Fruit fly (Drosophila melanogaster): ENCODE data around the gene croc.

croc gene

DNA sequence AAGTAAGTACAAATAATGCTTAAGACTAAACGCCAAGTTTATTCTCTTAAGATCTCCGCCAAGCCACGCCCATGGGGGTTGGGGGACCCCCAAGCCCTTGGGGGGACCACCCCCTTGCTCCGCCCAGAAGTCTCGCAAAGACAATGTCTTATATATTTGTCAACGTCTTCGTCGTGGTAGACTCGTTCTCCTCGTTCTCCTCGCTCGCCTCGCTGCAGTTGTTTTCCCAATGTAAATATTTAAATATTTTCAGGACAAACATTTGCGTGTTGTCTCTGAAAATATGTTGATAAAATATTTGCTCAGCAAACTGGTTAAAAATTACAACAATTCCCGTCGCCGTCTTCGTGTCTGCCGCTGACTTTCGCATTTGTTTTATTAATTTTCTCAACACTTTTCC, 12.0 kb downstream of the croc start (continued):
- peak; percentile 46 for TF ChIP-seq ewg (GFP tag; optimal IDR thresholded peaks at IDR 0.05)
- TF ChIP-seq GATAe (GFP tag; conservative IDR thresholded peaks at IDR 0.05), result no peak
- TF ChIP-seq kay (GFP tag; optimal IDR thresholded peaks at IDR 0.05), result peak; percentile 31
- peak; percentile 59 for TF ChIP-seq Oli (tag; optimal IDR thresholded peaks at IDR 0.05)
- peak; percentile 4 for TF ChIP-seq CG1647 (GFP tag; optimal IDR thresholded peaks at IDR 0.05)
- TF ChIP-seq Dip3 (GFP tag; optimal IDR thresholded peaks at IDR 0.05), result no peak
- TF ChIP-seq caup (GFP tag; optimal IDR thresholded peaks at IDR 0.05; ENCODE audit: severe bottlenecking), result peak; percentile 45
- peak; percentile 28 for TF ChIP-seq CG10274 (GFP tag; optimal IDR thresholded peaks at IDR 0.05)
- no peak for TF ChIP-seq hbn (GFP tag; IDR thresholded peaks at IDR 0.05; ENCODE audit: partially characterized antibody)
- no peak for TF ChIP-seq BEAF-32 (GFP tag; optimal IDR thresholded peaks at IDR 0.05)
- TF ChIP-seq CG3065 (GFP tag; optimal IDR thresholded peaks at IDR 0.05), result no peak
- TF ChIP-seq CG32767 (GFP tag; IDR thresholded peaks at IDR 0.05), result no peak
- TF ChIP-seq CG12744 (GFP tag; optimal IDR thresholded peaks at IDR 0.05), result peak; percentile 17
- TF ChIP-seq pzg (GFP tag; optimal IDR thresholded peaks at IDR 0.05), result no peak
- peak; percentile 94 for TF ChIP-seq CG33557 (GFP tag; optimal IDR thresholded peaks at IDR 0.05)
- TF ChIP-seq otp (GFP tag; IDR thresholded peaks at IDR 0.05), result peak; percentile 69; the same call in 2 of the 3 replicates
- peak; percentile 9 for TF ChIP-seq Mes4 (GFP tag; optimal IDR thresholded peaks at IDR 0.05)
- TF ChIP-seq CTCF (GFP tag; optimal IDR thresholded peaks at IDR 0.05), result peak; percentile 38
- no peak for TF ChIP-seq CG15269 (tag; optimal IDR thresholded peaks at IDR 0.05)
- TF ChIP-seq ap (GFP tag; IDR thresholded peaks at IDR 0.05), result no peak
- no peak for TF ChIP-seq Fer2 (tag; optimal IDR thresholded peaks at IDR 0.05)
- TF ChIP-seq cas (GFP tag; IDR thresholded peaks at IDR 0.05), result no peak
- TF ChIP-seq knrl (GFP tag; IDR thresholded peaks at IDR 0.05; ENCODE audit: partially characterized antibody), result no peak
- TF ChIP-seq da (GFP tag; optimal IDR thresholded peaks at IDR 0.05), result peak; percentile 50
- TF ChIP-seq CG7839 (tag; optimal IDR thresholded peaks at IDR 0.05), result peak; percentile 73
- no peak for TF ChIP-seq HmgZ (tag; optimal IDR thresholded peaks at IDR 0.05)
- TF ChIP-seq bigmax (GFP tag; optimal IDR thresholded peaks at IDR 0.05), result peak; percentile 22
- TF ChIP-seq CG12769 (tag; optimal IDR thresholded peaks at IDR 0.05), result no peak
- peak; percentile 79 for TF ChIP-seq CG17568 (GFP tag; optimal IDR thresholded peaks at IDR 0.05)
- peak; percentile 0 for TF ChIP-seq lilli (GFP tag; optimal IDR thresholded peaks at IDR 0.05)
- TF ChIP-seq CG12659 (GFP tag; optimal IDR thresholded peaks at IDR 0.05), result peak; percentile 27
- no peak for TF ChIP-seq CG31365 (tag; optimal IDR thresholded peaks at IDR 0.05)
- peak; percentile 85 for TF ChIP-seq sim (GFP tag; IDR thresholded peaks at IDR 0.05)
- TF ChIP-seq CG3281 (GFP tag; optimal IDR thresholded peaks at IDR 0.05), result no peak
- no peak for TF ChIP-seq vfl (GFP tag; optimal IDR thresholded peaks at IDR 0.05)
- no peak for TF ChIP-seq esg (GFP tag; conservative IDR thresholded peaks at IDR 0.05)
- TF ChIP-seq NC2α (GFP tag; optimal IDR thresholded peaks at IDR 0.05), result peak; percentile 73
- peak; percentile 43 for TF ChIP-seq CG8281 (tag; optimal IDR thresholded peaks at IDR 0.05)
- peak; percentile 68 for TF ChIP-seq nmo (GFP tag; optimal IDR thresholded peaks at IDR 0.05)
- TF ChIP-seq Max (GFP tag; optimal IDR thresholded peaks at IDR 0.05), result peak; percentile 19
- peak; percentile 64; the same call in 1 of the 2 replicates for TF ChIP-seq CG1024 (GFP tag; IDR thresholded peaks at IDR 0.05)
- peak; percentile 76 for TF ChIP-seq unpg (GFP tag; optimal IDR thresholded peaks at IDR 0.05)
- TF ChIP-seq corto (GFP tag; optimal IDR thresholded peaks at IDR 0.05), result no peak
- no peak for TF ChIP-seq CG5953 (GFP tag; IDR thresholded peaks at IDR 0.05)
- peak; percentile 5 for TF ChIP-seq CG7786 (GFP tag; optimal IDR thresholded peaks at IDR 0.05)
- peak; percentile 68 for TF ChIP-seq tap (tag; optimal IDR thresholded peaks at IDR 0.05)
- TF ChIP-seq ATbp (GFP tag; optimal IDR thresholded peaks at IDR 0.05), result peak; percentile 80
- TF ChIP-seq Pdp1 (GFP tag; optimal IDR thresholded peaks at IDR 0.05), result peak in 1 of 2 experiments; percentile 54
- TF ChIP-seq H2.0 (GFP tag; IDR thresholded peaks at IDR 0.05), result peak; percentile 37; the same call in 1 of the 2 replicates
- TF ChIP-seq Bteb2 (GFP tag; optimal IDR thresholded peaks at IDR 0.05), result no peak
- no peak for TF ChIP-seq chinmo (GFP tag; IDR thresholded peaks at IDR 0.05; ENCODE audit: partially characterized antibody)
